In genomic region chrX:5932345-5932995, dm6 we compare ENCODE assay signal across 2 fruit fly cellular contexts.
TF ChIP-seq lines count a peak whose summit lies in the region.

No protein-coding gene starts in this region.

TF ChIP-seq in whole organism, embryonic, 481 proteins besides CTCF, POLR2A, EP300 and RAD21 (continued from another document):
- TF ChIP-seq CHES-1-like (GFP tag; optimal IDR thresholded peaks at IDR 0.05; lab: Kevin White, UChicago) (peak; percentile 14), CG10147 (GFP tag; optimal IDR thresholded peaks at IDR 0.05; lab: Kevin White, UChicago) (no peak), CG8944 (GFP tag; optimal IDR thresholded peaks at IDR 0.05; lab: Kevin White, UChicago) (peak; percentile 5), dmrt99B (tag; optimal IDR thresholded peaks at IDR 0.05; lab: Kevin White, UChicago) (peak; percentile 14), CG30403 (GFP tag; optimal IDR thresholded peaks at IDR 0.05; lab: Kevin White, UChicago) (peak; percentile 37), Ssrp (tag; optimal IDR thresholded peaks at IDR 0.05; lab: Kevin White, UChicago) (peak; percentile 34), CG3726 (GFP tag; IDR thresholded peaks at IDR 0.05; lab: Robert Waterston, UW) (0 out of 3 replicates have a peak, but pooled peaks have one; percentile 26), CG10209 (GFP tag; optimal IDR thresholded peaks at IDR 0.05; lab: Kevin White, UChicago) (peak; percentile 3), CG1603 (tag; optimal IDR thresholded peaks at IDR 0.05; lab: Kevin White, UChicago) (peak; percentile 2), Nf-YB (GFP tag; optimal IDR thresholded peaks at IDR 0.05; lab: Kevin White, UChicago) (no peak), D19A (tag; optimal IDR thresholded peaks at IDR 0.05; lab: Kevin White, UChicago) (peak; percentile 11), al (GFP tag; IDR thresholded peaks at IDR 0.05; lab: Robert Waterston, UW) (no peak), prd (optimal IDR thresholded peaks at IDR 0.05; lab: Kevin White, UChicago) (no peak), prd (GFP tag; IDR thresholded peaks at IDR 0.05; lab: Robert Waterston, UW) (peak; percentile 45; the same call in 1 of the 3 replicates), p53 (GFP tag; optimal IDR thresholded peaks at IDR 0.05; lab: Kevin White, UChicago) (no peak), CG9932 (GFP tag; IDR thresholded peaks at IDR 0.05; lab: Robert Waterston, UW) (0 out of 2 replicates have a peak, but pooled peaks have one; percentile 13), zfh2 (GFP tag; optimal IDR thresholded peaks at IDR 0.05; lab: Kevin White, UChicago) (peak; percentile 10), CG10366 (GFP tag; IDR thresholded peaks at IDR 0.05; lab: Robert Waterston, UW) (peak; percentile 8; the same call in 1 of the 2 replicates), Mad (GFP tag; optimal IDR thresholded peaks at IDR 0.05; lab: Kevin White, UChicago) (no peak), eve (GFP tag; optimal IDR thresholded peaks at IDR 0.05; lab: Kevin White, UChicago) (no peak), vvl (GFP tag; IDR thresholded peaks at IDR 0.05; lab: Robert Waterston, UW) (0 out of 2 replicates have a peak, but pooled peaks have one; percentile 19), dysf (GFP tag; IDR thresholded peaks at IDR 0.05; lab: Robert Waterston, UW) (0 out of 3 replicates have a peak, but pooled peaks have one; percentile 5), Dp (GFP tag; optimal IDR thresholded peaks at IDR 0.05; lab: Kevin White, UChicago) (no peak), tap (tag; optimal IDR thresholded peaks at IDR 0.05; lab: Kevin White, UChicago) (no peak), CG7839 (tag; optimal IDR thresholded peaks at IDR 0.05; lab: Kevin White, UChicago) (peak; percentile 2), lmd (GFP tag; IDR thresholded peaks at IDR 0.05; lab: Robert Waterston, UW) (peak; percentile 21; the same call in 1 of the 2 replicates), Camta (GFP tag; optimal IDR thresholded peaks at IDR 0.05; lab: Kevin White, UChicago) (no peak), phol (tag; optimal IDR thresholded peaks at IDR 0.05; lab: Kevin White, UChicago) (peak; percentile 3), dpn (GFP tag; optimal IDR thresholded peaks at IDR 0.05; lab: Kevin White, UChicago) (peak in 1 of 2 experiments; percentile 10), Med (GFP tag; lab: Kevin White, UChicago) (peak; percentile 73), Gug (GFP tag; IDR thresholded peaks at IDR 0.05; lab: Robert Waterston, UW) (0 out of 4 replicates have a peak, but pooled peaks have one; percentile 19), CG12769 (tag; optimal IDR thresholded peaks at IDR 0.05; lab: Kevin White, UChicago) (peak; percentile 10), sens (GFP tag; lab: Kevin White, UChicago) (peak; percentile 80), da (GFP tag; optimal IDR thresholded peaks at IDR 0.05; lab: Kevin White, UChicago) (no peak)

TF ChIP-seq in whole organism, prepupa, 60 proteins besides CTCF, POLR2A, EP300 and RAD21 (continued from another document):
- TF ChIP-seq Sox15 (GFP tag; optimal IDR thresholded peaks at IDR 0.05; lab: Kevin White, UChicago) (peak; percentile 47), CG10669 (GFP tag; optimal IDR thresholded peaks at IDR 0.05; lab: Kevin White, UChicago) (peak; percentile 75), svp (GFP tag; lab: Kevin White, UChicago) (peak; percentile 86), CG10631 (GFP tag; optimal IDR thresholded peaks at IDR 0.05; lab: Kevin White, UChicago) (peak; percentile 76), achi (GFP tag; optimal IDR thresholded peaks at IDR 0.05; lab: Kevin White, UChicago) (peak; percentile 78), Eip78C (GFP tag; lab: Kevin White, UChicago) (peak; percentile 96), CG32006 (GFP tag; optimal IDR thresholded peaks at IDR 0.05; lab: Kevin White, UChicago) (peak; percentile 83), eg (GFP tag; IDR thresholded peaks at IDR 0.05; lab: Robert Waterston, UW) (peak; percentile 85), dsx (GFP tag; optimal IDR thresholded peaks at IDR 0.05; lab: Kevin White, UChicago; ENCODE audit: poor library complexity, severe bottlenecking) (peak; percentile 79), CG4318 (GFP tag; optimal IDR thresholded peaks at IDR 0.05; lab: Kevin White, UChicago) (peak; percentile 54), CG6808 (GFP tag; optimal IDR thresholded peaks at IDR 0.05; lab: Kevin White, UChicago) (peak; percentile 68), CG6854 (GFP tag; optimal IDR thresholded peaks at IDR 0.05; lab: Kevin White, UChicago) (no peak), fd59A (GFP tag; optimal IDR thresholded peaks at IDR 0.05; lab: Kevin White, UChicago) (peak; percentile 65), Hr4 (GFP tag; optimal IDR thresholded peaks at IDR 0.05; lab: Kevin White, UChicago) (peak; percentile 78), fkh (GFP tag; optimal IDR thresholded peaks at IDR 0.05; lab: Kevin White, UChicago) (no peak), ss (GFP tag; optimal IDR thresholded peaks at IDR 0.05; lab: Kevin White, UChicago) (peak; percentile 66 to 72), CG31627 (GFP tag; optimal IDR thresholded peaks at IDR 0.05; lab: Kevin White, UChicago) (peak; percentile 69), Blimp-1 (GFP tag; optimal IDR thresholded peaks at IDR 0.05; lab: Kevin White, UChicago) (no peak), CG7368 (GFP tag; optimal IDR thresholded peaks at IDR 0.05; lab: Kevin White, UChicago) (peak; percentile 68), CG9139 (GFP tag; optimal IDR thresholded peaks at IDR 0.05; lab: Kevin White, UChicago) (peak; percentile 22), CG6792 (GFP tag; optimal IDR thresholded peaks at IDR 0.05; lab: Kevin White, UChicago) (peak; percentile 71), lz (GFP tag; optimal IDR thresholded peaks at IDR 0.05; lab: Kevin White, UChicago) (peak; percentile 75), Eip93F (GFP tag; optimal IDR thresholded peaks at IDR 0.05; lab: Kevin White, UChicago) (no peak), Eip75B (GFP tag; optimal IDR thresholded peaks at IDR 0.05; lab: Kevin White, UChicago) (peak; percentile 84), Met (GFP tag; optimal IDR thresholded peaks at IDR 0.05; lab: Kevin White, UChicago) (peak; percentile 67), dac (GFP tag; optimal IDR thresholded peaks at IDR 0.05; lab: Kevin White, UChicago) (peak; percentile 64), CG11902 (GFP tag; optimal IDR thresholded peaks at IDR 0.05; lab: Kevin White, UChicago) (peak; percentile 59), CG3032 (tag; optimal IDR thresholded peaks at IDR 0.05; lab: Kevin White, UChicago) (peak; percentile 75), CG8632 (GFP tag; optimal IDR thresholded peaks at IDR 0.05; lab: Kevin White, UChicago) (peak; percentile 71), CG8319 (GFP tag; optimal IDR thresholded peaks at IDR 0.05; lab: Kevin White, UChicago) (peak; percentile 48), pdm3 (GFP tag; optimal IDR thresholded peaks at IDR 0.05; lab: Kevin White, UChicago) (peak; percentile 87), net (GFP tag; optimal IDR thresholded peaks at IDR 0.05; lab: Kevin White, UChicago) (peak; percentile 74), CG1621 (tag; optimal IDR thresholded peaks at IDR 0.05; lab: Kevin White, UChicago) (peak; percentile 69), fd85E (GFP tag; optimal IDR thresholded peaks at IDR 0.05; lab: Kevin White, UChicago) (peak; percentile 16), CG6276 (GFP tag; optimal IDR thresholded peaks at IDR 0.05; lab: Kevin White, UChicago) (peak; percentile 64), Ets96B (tag; optimal IDR thresholded peaks at IDR 0.05; lab: Kevin White, UChicago) (peak; percentile 80), CG34406 (GFP tag; optimal IDR thresholded peaks at IDR 0.05; lab: Kevin White, UChicago) (peak; percentile 54), CG11294 (GFP tag; IDR thresholded peaks at IDR 0.05; lab: Robert Waterston, UW) (peak; percentile 53; the same call in 1 of the 2 replicates), esn (GFP tag; optimal IDR thresholded peaks at IDR 0.05; lab: Kevin White, UChicago) (peak; percentile 68)
